Fruit fly (Drosophila melanogaster) whole organism, prepupa: Measurements from ENCODE around the gene CG43319.

Source experiments
- CG10631 ChIP-seq: fragments of 200-800 bp; sonication (Bioruptor generic); optimal IDR thresholded peaks from 2 replicates; lab custom pipeline; 2016; ENCODE audit warnings: missing biosample characterization, missing genetic modification characterization
- CG10669 ChIP-seq: fragments of 200-800 bp; sonication (Bioruptor generic); optimal IDR thresholded peaks from 3 replicates; lab custom pipeline; 2018; ENCODE audit warnings: missing biosample characterization, mild to moderate bottlenecking, missing genetic modification characterization, moderate library complexity
- CG11294 ChIP-seq: fragments of 200-800 bp; sonication (Bioruptor generic); IDR thresholded peaks from 2 replicates; pipeline ENCODE4 v1.3.6; 2022; ENCODE audit warnings: missing biosample characterization, missing genetic modification characterization
- CG11762 ChIP-seq: fragments of 200-800 bp; sonication (Bioruptor generic); optimal IDR thresholded peaks from 3 replicates; lab custom pipeline; 2016; ENCODE audit warnings: missing biosample characterization, missing genetic modification characterization; ENCODE audit not compliant: insufficient read depth
- CG11902 ChIP-seq: fragments of 200-800 bp; sonication (Bioruptor generic); optimal IDR thresholded peaks from 3 replicates; lab custom pipeline; 2016; ENCODE audit warnings: missing biosample characterization, missing genetic modification characterization
- CG15336 ChIP-seq: fragments of 200-800 bp; sonication (Bioruptor generic); IDR thresholded peaks from 2 replicates; pipeline ENCODE4 v1.3.6; 2022; ENCODE audit warnings: missing biosample characterization, missing genetic modification characterization
- CG1621 ChIP-seq: fragments of 200-800 bp; sonication (Bioruptor generic); optimal IDR thresholded peaks from 3 replicates; lab custom pipeline; 2018; ENCODE audit warnings: missing biosample characterization, mild to moderate bottlenecking, missing genetic modification characterization
- CG16779 ChIP-seq: fragments of 200-800 bp; sonication (Bioruptor generic); optimal IDR thresholded peaks from 3 replicates; lab custom pipeline; 2017; ENCODE audit warnings: missing biosample characterization, mild to moderate bottlenecking, missing genetic modification characterization
- CG31627 ChIP-seq: fragments of 200-800 bp; sonication (Bioruptor generic); optimal IDR thresholded peaks from 3 replicates; lab custom pipeline; 2016; ENCODE audit warnings: missing biosample characterization, missing genetic modification characterization
- CG3919 ChIP-seq: fragments of 200-800 bp; sonication (Bioruptor generic); optimal IDR thresholded peaks from 3 replicates; lab custom pipeline; 2016; ENCODE audit warnings: missing biosample characterization, missing genetic modification characterization
- CG4318 ChIP-seq: fragments of 200-800 bp; sonication (Bioruptor generic); optimal IDR thresholded peaks from 3 replicates; lab custom pipeline; 2017; ENCODE audit warnings: missing biosample characterization, mild to moderate bottlenecking, missing genetic modification characterization
- CG6163 ChIP-seq: fragments of 200-800 bp; sonication (Bioruptor generic); IDR thresholded peaks from 3 replicates; pipeline ENCODE4 v1.3.6; 2022; ENCODE audit warnings: missing biosample characterization, missing genetic modification characterization
- CG6276 ChIP-seq: fragments of 200-800 bp; sonication (Bioruptor generic); optimal IDR thresholded peaks from 2 replicates; lab custom pipeline; 2017; ENCODE audit warnings: missing biosample characterization, mild to moderate bottlenecking, missing genetic modification characterization
- CG6792 ChIP-seq: fragments of 200-800 bp; sonication (Bioruptor generic); optimal IDR thresholded peaks from 3 replicates; lab custom pipeline; 2016; ENCODE audit warnings: missing biosample characterization, missing genetic modification characterization
- CG6808 ChIP-seq: fragments of 200-800 bp; sonication (Bioruptor generic); optimal IDR thresholded peaks from 3 replicates; lab custom pipeline; 2017; ENCODE audit warnings: missing biosample characterization, missing genetic modification characterization, mild to moderate bottlenecking, moderate library complexity, missing genetic modification reagents
- CG6854 ChIP-seq: fragments of 200-800 bp; sonication (Bioruptor generic); optimal IDR thresholded peaks from 2 replicates; lab custom pipeline; 2017; ENCODE audit warnings: missing biosample characterization, mild to moderate bottlenecking, missing genetic modification characterization
- CG7368 ChIP-seq: fragments of 200-800 bp; sonication (Bioruptor generic); optimal IDR thresholded peaks from 3 replicates; lab custom pipeline; 2016; ENCODE audit warnings: missing biosample characterization, missing genetic modification characterization
- CG8119 ChIP-seq: fragments of 200-800 bp; sonication (Bioruptor generic); IDR thresholded peaks from 3 replicates; pipeline ENCODE4 v1.3.6; 2022; ENCODE audit warnings: missing biosample characterization, missing genetic modification characterization
- CG9139 ChIP-seq: fragments of 200-800 bp; sonication (Bioruptor generic); optimal IDR thresholded peaks from 3 replicates; lab custom pipeline; 2017; ENCODE audit warnings: missing biosample characterization, mild to moderate bottlenecking, missing genetic modification characterization
- Eip78C ChIP-seq: fragments of 200-800 bp; sonication (Bioruptor generic); peaks from one replicate; lab custom pipeline; 2016; ENCODE audit warnings: missing biosample characterization, missing genetic modification characterization
- Eip93F ChIP-seq: fragments of 200-800 bp; sonication (Bioruptor generic); optimal IDR thresholded peaks from 2 replicates; lab custom pipeline; 2016; ENCODE audit warnings: missing biosample characterization, mild to moderate bottlenecking, missing genetic modification characterization
- Ets96B ChIP-seq: fragments of 200-800 bp; optimal IDR thresholded peaks from 2 replicates; lab custom pipeline; 2019; ENCODE audit warnings: missing biosample characterization, mild to moderate bottlenecking, missing genetic modification characterization, moderate library complexity
- Gug ChIP-seq: fragments of 200-800 bp; sonication (Bioruptor generic); IDR thresholded peaks from 2 replicates; pipeline ENCODE4 v1.3.6; 2022; ENCODE audit warnings: missing biosample characterization, missing genetic modification characterization
- Hr38 ChIP-seq: sonication (Bioruptor generic); optimal IDR thresholded peaks from 2 replicates; lab custom pipeline; 2016; ENCODE audit warnings: missing biosample characterization, missing genetic modification characterization
- Met ChIP-seq: fragments of 200-800 bp; sonication (Bioruptor generic); optimal IDR thresholded peaks from 3 replicates; lab custom pipeline; 2016; ENCODE audit warnings: missing biosample characterization, missing genetic modification characterization
- Sox102F ChIP-seq: fragments of 200-800 bp; sonication (Bioruptor generic); optimal IDR thresholded peaks from 2 replicates; lab custom pipeline; 2016; ENCODE audit warnings: missing biosample characterization, mild to moderate bottlenecking, missing genetic modification characterization
- achi ChIP-seq: fragments of 200-800 bp; sonication (Bioruptor generic); optimal IDR thresholded peaks from 3 replicates; lab custom pipeline; 2016; ENCODE audit warnings: missing biosample characterization, missing genetic modification characterization
- acj6 ChIP-seq: fragments of 200-800 bp; sonication (Bioruptor generic); optimal IDR thresholded peaks from 3 replicates; lab custom pipeline; 2016; ENCODE audit warnings: missing biosample characterization, missing genetic modification characterization
- dac ChIP-seq: fragments of 200-800 bp; sonication (Bioruptor generic); optimal IDR thresholded peaks from 2 replicates; lab custom pipeline; 2017; ENCODE audit warnings: missing biosample characterization, mild to moderate bottlenecking, missing genetic modification characterization
- dsx ChIP-seq: fragments of 200-800 bp; optimal IDR thresholded peaks from 3 replicates; lab custom pipeline; 2019; ENCODE audit warnings: missing biosample characterization, mild to moderate bottlenecking, missing genetic modification characterization, moderate library complexity; ENCODE audit not compliant: poor library complexity, severe bottlenecking
- esn ChIP-seq: fragments of 200-800 bp; sonication (Bioruptor generic); optimal IDR thresholded peaks from 2 replicates; lab custom pipeline; 2016; ENCODE audit warnings: missing biosample characterization, mild to moderate bottlenecking, missing genetic modification characterization, moderate library complexity
- fd59A ChIP-seq: fragments of 200-800 bp; sonication (Bioruptor generic); optimal IDR thresholded peaks from 2 replicates; lab custom pipeline; 2017; ENCODE audit warnings: missing biosample characterization, mild to moderate bottlenecking, missing genetic modification characterization, missing genetic modification reagents
- fd85E ChIP-seq: fragments of 200-800 bp; sonication (Bioruptor generic); optimal IDR thresholded peaks from 3 replicates; lab custom pipeline; 2016; ENCODE audit warnings: missing biosample characterization, missing genetic modification characterization
- fkh ChIP-seq: fragments of 200-800 bp; sonication (Bioruptor generic); optimal IDR thresholded peaks from 3 replicates; lab custom pipeline; 2017; ENCODE audit warnings: missing biosample characterization, mild to moderate bottlenecking, missing genetic modification characterization, moderate library complexity
- net ChIP-seq: fragments of 200-800 bp; sonication (Bioruptor generic); optimal IDR thresholded peaks from 3 replicates; lab custom pipeline; 2016; ENCODE audit warnings: missing biosample characterization, missing genetic modification characterization
- salr ChIP-seq, 2 experiments: fragments of 200-800 bp; sonication (Bioruptor generic); optimal IDR thresholded peaks; 3 replicates each; lab custom pipeline; 2016 to 2018; ENCODE audit warnings: missing biosample characterization in 2 of 2, missing genetic modification characterization in 2 of 2, mild to moderate bottlenecking in 1 of 2
- spab ChIP-seq: fragments of 200-800 bp; sonication (Bioruptor generic); optimal IDR thresholded peaks from 2 replicates; lab custom pipeline; 2017; ENCODE audit warnings: missing biosample characterization, mild to moderate bottlenecking, missing genetic modification characterization, missing genetic modification reagents
- ss ChIP-seq, 2 experiments: fragments of 200-800 bp; sonication (Bioruptor generic); optimal IDR thresholded peaks; 2 replicates in 1 of 2; 3 replicates in 1 of 2; lab custom pipeline; 2017 to 2018; ENCODE audit warnings: mild to moderate bottlenecking in 2 of 2, missing biosample characterization in 2 of 2, missing genetic modification characterization in 2 of 2, moderate library complexity in 1 of 2
- svp ChIP-seq: fragments of 200-800 bp; sonication (Bioruptor generic); peaks from one replicate; lab custom pipeline; 2016; ENCODE audit warnings: missing biosample characterization, missing genetic modification characterization
- vri ChIP-seq: fragments of 200-800 bp; sonication (Bioruptor generic); optimal IDR thresholded peaks from 3 replicates; lab custom pipeline; 2016; ENCODE audit warnings: missing biosample characterization, mild to moderate bottlenecking, missing genetic modification characterization

The CG43319 gene

DNA sequence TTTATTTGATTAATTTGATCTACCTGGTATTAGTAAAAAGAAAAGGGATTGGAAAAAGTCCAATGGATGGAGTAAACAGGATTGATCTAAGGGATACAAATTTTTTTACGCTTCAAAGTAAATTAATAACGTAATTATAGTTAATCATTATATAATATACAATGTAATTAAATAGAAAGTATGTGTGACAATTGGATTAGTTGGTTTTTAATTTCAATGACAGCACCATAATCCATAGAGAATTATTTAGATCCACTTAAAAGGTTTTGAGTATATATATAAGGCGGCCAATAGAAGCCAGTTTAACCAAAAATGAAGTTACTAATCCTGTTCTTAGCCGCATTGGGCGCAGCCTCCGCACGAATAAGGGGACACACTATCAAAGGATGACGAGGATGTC, 465 bp downstream of the CG43319 start, which contains the start of gene Acp98AB:
Gene Acp98AB (plus strand): TSS at position 301 of the 400 bp plus-strand sequence.
- TF ChIP-seq fd59A (GFP tag; lab: Kevin White, UChicago), result no peak
- TF ChIP-seq CG3919 (GFP tag; lab: Kevin White, UChicago), result no peak
- no peak for TF ChIP-seq fd85E (GFP tag; lab: Kevin White, UChicago)
- TF ChIP-seq CG11902, result no peak
- no peak for TF ChIP-seq Hr38 (GFP tag; lab: Kevin White, UChicago)
- TF ChIP-seq Met (GFP tag; lab: Kevin White, UChicago), result no peak
- no peak for TF ChIP-seq svp (GFP tag; lab: Kevin White, UChicago)
- no peak for TF ChIP-seq salr (GFP tag; optimal IDR thresholded peaks at IDR 0.05; lab: Kevin White, UChicago)

DNA sequence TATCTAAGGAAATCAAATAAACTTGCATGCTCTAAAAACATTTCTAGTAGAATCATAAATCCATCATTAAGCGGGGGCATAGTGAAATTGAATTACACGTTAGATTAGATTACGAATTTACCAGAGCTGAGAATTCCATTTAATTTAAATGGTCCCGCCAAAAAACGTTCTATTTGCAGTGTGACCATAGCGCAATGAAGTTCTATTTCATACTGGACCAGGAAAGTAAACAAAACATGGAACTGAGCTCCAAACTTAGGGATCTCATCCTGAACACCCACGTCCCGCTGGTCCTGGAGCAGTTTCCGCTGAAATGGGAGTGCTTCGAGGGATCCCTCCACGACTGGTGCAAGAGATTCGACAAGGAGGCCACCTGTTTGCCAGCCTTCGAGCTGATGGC, 901 bp downstream of the CG43319 start, which contains the start of gene HSPBAP1:
Gene HSPBAP1 (plus strand): TSS at position 217 of the 400 bp plus-strand sequence.
- TF ChIP-seq CG6792 (GFP tag; lab: Kevin White, UChicago) (no peak), acj6 (GFP tag; lab: Kevin White, UChicago) (no peak), CG11294 (GFP tag; lab: Robert Waterston, UW) (no peak), svp (GFP tag; lab: Kevin White, UChicago) (no peak), CG31627 (no peak), CG1621 (peak; percentile 19), CG4318 (GFP tag; lab: Kevin White, UChicago) (no peak), ss (GFP tag; optimal IDR thresholded peaks at IDR 0.05; lab: Kevin White, UChicago) (no peak), CG6808 (GFP tag; lab: Kevin White, UChicago) (no peak), spab (GFP tag; lab: Kevin White, UChicago) (no peak), dsx (GFP tag; lab: Kevin White, UChicago) (no peak), fkh (peak; percentile 84), salr (GFP tag; optimal IDR thresholded peaks at IDR 0.05; lab: Kevin White, UChicago) (no peak), dac (GFP tag; lab: Kevin White, UChicago) (no peak), CG10669 (GFP tag; lab: Kevin White, UChicago) (no peak), net (GFP tag; lab: Kevin White, UChicago) (no peak), CG16779 (tag; lab: Kevin White, UChicago) (no peak)

DNA sequence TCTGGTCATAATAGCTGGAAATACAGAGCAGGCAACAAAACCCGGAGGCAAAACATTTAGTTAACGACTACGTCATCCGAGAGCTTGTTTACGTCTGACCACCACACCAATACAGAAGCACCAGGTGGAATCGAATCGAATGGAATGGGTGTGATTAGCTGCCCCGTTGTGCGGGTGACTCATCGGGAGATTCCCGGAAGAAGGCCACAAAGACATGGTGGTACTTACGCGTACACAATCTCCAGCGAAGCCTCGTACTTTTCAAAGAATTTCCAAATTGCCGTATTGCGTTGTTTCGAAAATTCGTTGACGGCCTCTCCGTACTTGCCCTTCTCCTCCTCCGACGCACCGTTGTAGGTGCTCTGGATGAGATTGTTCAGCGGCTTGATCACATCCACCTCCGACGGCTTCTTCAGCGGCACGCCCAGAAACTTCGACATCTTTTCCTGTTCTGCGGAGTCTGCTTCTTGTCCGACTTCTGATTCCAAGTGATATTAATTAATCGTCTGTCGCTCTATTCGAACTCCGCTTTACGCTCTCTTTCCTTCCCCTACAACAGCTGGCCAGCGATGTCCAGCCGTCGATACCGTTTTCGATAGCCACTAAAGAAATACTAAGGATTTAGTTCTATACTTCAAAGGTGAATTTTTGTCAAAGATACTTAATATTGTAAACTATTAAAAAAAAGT, 5.6 kb downstream of the CG43319 start, which contains the start of gene ALiX:
Gene ALiX (minus strand): TSS at position 571 of the 689 bp plus-strand sequence.
- TF ChIP-seq esn (peak; percentile 31), CG10669 (GFP tag; lab: Kevin White, UChicago) (no peak), CG15336 (GFP tag; lab: Robert Waterston, UW) (peak; percentile 26; the same call in 1 of the 2 replicates), Eip78C (GFP tag; lab: Kevin White, UChicago) (peak; percentile 54)

DNA sequence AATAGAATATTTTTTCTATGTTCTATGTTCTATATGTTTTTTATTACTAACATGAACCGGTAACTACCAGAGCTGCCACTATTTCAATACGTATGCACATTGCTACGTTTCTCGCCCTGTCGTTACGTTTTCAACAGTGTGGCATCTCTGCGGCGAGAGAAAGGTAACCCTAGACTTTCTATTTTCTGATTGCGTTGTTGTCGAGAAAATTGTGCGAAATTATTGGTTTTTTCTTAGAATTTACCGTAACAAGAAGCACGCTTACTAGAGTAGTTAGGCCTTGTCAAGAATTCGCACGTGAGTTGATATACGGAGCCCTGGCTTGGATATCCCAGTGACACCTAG, 6.1 kb downstream of the CG43319 start, which contains the start of gene btz:
Gene btz (plus strand): TSS at position 133 of the 345 bp plus-strand sequence.
- peak; percentile 28 for TF ChIP-seq Eip93F (GFP tag; lab: Kevin White, UChicago)
- TF ChIP-seq CG11902, result no peak
- TF ChIP-seq, all 60 proteins: peak for 1

DNA sequence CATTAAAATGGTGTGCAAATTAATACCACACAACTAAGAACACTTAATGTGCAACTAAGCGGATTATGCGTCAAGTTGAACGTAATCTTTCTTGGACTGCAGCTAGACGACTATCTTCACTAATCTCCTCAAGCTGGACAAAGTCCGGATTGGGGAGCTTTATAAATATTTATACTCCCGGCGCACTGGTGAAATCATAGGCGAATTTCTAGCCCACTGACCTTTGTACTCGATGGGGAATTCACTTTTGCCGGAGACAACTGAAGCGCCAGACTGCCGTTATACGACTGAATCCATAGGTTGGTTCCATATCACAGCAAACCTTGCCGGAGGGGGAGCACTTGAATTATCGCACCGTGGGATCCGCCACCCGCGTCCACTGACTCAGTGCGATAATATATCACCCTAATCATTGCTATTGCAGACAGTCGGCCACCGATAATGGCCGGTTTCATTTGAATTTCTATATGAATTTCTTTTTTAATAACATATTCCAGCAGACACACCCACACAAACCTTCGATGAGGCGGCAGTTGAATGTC, 12.0 kb downstream of the CG43319 start:
- TF ChIP-seq CG9139 (GFP tag; lab: Kevin White, UChicago), result peak; percentile 38
- TF ChIP-seq esn, result no peak
- TF ChIP-seq CG11762 (GFP tag; lab: Kevin White, UChicago), result no peak
- TF ChIP-seq Ets96B, result no peak
- TF ChIP-seq CG8119, result peak; percentile 21; the same call in 1 of the 3 replicates
- no peak for TF ChIP-seq Gug (GFP tag; lab: Robert Waterston, UW)
- TF ChIP-seq Eip78C (GFP tag; lab: Kevin White, UChicago), result peak; percentile 17
- TF ChIP-seq CG7368 (GFP tag; lab: Kevin White, UChicago), result no peak
- TF ChIP-seq Hr38 (GFP tag; lab: Kevin White, UChicago), result no peak
- no peak for TF ChIP-seq achi (GFP tag; lab: Kevin White, UChicago)
- no peak for TF ChIP-seq Sox102F (GFP tag; lab: Kevin White, UChicago)
- TF ChIP-seq CG10631 (GFP tag; lab: Kevin White, UChicago), result no peak
- no peak for TF ChIP-seq Eip93F (GFP tag; lab: Kevin White, UChicago)
- peak; percentile 10 for TF ChIP-seq CG6854 (GFP tag; lab: Kevin White, UChicago)
- TF ChIP-seq CG16779 (tag; lab: Kevin White, UChicago), result peak; percentile 45
- TF ChIP-seq svp (GFP tag; lab: Kevin White, UChicago), result peak; percentile 89
- TF ChIP-seq CG6792 (GFP tag; lab: Kevin White, UChicago), result no peak
- TF ChIP-seq Met (GFP tag; lab: Kevin White, UChicago), result no peak
- peak; percentile 19 for TF ChIP-seq CG6808 (GFP tag; lab: Kevin White, UChicago)
- TF ChIP-seq CG6163 (GFP tag; lab: Robert Waterston, UW), result no peak
- TF ChIP-seq ss (GFP tag; optimal IDR thresholded peaks at IDR 0.05; lab: Kevin White, UChicago), result peak; percentile 46 to 59
- TF ChIP-seq CG6276 (GFP tag; lab: Kevin White, UChicago), result peak; percentile 76
- TF ChIP-seq vri (GFP tag; lab: Kevin White, UChicago), result peak; percentile 89
